Fruit fly (Drosophila melanogaster): ENCODE data around the gene CCT1.

The CCT1 gene

DNA sequence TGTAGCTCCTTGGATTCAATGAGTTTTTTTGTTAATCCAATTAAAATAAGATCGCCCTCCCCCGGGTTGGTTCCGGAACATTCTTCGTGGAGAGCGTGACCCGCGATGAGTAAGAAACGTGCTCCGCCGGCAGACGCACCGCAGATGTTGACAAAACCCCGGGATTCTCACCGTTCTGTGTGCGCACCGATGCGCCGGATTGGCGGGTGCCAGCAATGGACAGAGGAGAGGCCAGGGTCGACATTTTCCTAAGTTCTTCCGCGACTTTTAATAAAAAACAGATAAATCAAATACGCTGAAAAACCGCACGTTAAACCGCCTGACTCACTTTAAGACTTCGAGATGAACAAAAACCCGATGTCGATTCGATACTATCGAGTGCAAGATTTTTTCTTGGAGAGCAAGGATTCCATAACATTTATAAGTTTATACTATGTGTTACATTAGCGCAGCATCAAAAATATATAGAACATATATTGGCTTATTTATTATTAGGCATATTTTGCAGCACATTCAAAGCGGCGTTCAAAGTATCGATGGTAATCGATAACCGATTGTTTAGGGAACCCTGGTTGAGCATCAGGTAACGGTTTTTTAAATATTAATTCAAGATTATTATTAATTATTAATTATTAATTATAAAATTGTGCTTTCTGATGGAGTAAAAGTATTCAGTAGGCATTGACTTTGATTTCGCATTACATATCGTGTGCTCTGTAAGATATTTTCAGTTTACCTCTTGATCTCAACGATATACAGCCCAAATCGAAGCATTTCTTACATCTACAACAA is at the start of gene CCT1, which contains the start of gene tHMG1:
Gene CCT1 (minus strand): TSS at position 352 of the 792 bp plus-strand sequence.
Gene tHMG1 (plus strand): TSS at position 742 of the 792 bp plus-strand sequence.
- TF ChIP-seq EcR (GFP tag; optimal IDR thresholded peaks at IDR 0.05) (no peak), CG8478 (optimal IDR thresholded peaks at IDR 0.05) (no peak), Dll (optimal IDR thresholded peaks at IDR 0.05) (no peak), psq (optimal IDR thresholded peaks at IDR 0.05) (no peak), pan (optimal IDR thresholded peaks at IDR 0.05) (no peak), usp (GFP tag; optimal IDR thresholded peaks at IDR 0.05) (no peak)

DNA sequence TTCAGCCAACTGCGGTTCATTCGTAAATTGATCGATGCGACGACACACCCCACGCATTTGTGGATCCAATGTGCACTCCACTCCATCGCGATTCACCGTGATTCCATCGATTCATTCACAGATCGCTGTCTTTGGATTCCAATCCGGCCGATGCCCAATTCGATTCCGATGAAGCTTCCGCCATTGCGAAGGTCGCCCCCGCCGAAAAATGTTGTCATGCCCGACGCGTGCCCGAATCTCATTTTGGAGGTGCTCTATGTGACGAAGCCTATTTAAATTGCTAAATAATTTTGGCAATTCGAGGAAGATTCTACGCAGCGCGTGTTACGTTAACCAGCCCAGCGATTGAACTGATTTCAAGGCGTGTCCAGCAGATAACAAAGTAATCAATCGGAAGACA is 49.4 kb upstream of the CCT1 start:
- TF ChIP-seq psq (optimal IDR thresholded peaks at IDR 0.05) (no peak), Dll (optimal IDR thresholded peaks at IDR 0.05) (no peak), usp (GFP tag; optimal IDR thresholded peaks at IDR 0.05) (no peak), CG8478 (optimal IDR thresholded peaks at IDR 0.05) (no peak), pan (optimal IDR thresholded peaks at IDR 0.05) (no peak), EcR (GFP tag; optimal IDR thresholded peaks at IDR 0.05) (no peak)

DNA sequence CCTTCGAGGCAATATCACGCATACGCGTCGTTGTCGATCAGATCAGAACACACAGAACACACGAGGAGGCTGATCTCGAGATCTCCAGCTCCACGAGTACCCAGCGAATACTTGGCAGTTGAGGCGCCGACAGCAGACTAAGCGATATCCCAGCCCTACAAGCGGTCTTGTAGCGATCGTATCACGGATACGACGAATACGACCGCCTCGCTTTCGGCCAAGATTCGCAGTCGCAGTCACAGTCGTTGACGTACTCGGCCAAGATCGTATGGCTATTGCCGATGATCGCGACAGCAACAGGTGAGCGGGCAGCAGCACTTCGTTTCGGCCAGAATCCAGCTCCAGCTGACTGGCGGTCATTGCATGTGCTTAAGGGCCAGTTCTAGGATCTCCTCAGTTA is 48.5 kb upstream of the CCT1 start, which contains the start of gene CG5326:
Gene CG5326 (minus strand): TSS at position 158 of the 400 bp plus-strand sequence.
- no peak for TF ChIP-seq Dll (optimal IDR thresholded peaks at IDR 0.05)
- no peak for TF ChIP-seq usp (GFP tag; optimal IDR thresholded peaks at IDR 0.05)
- no peak for TF ChIP-seq pan (optimal IDR thresholded peaks at IDR 0.05)
- no peak for TF ChIP-seq EcR (GFP tag; optimal IDR thresholded peaks at IDR 0.05)
- TF ChIP-seq psq (optimal IDR thresholded peaks at IDR 0.05) = no peak
- TF ChIP-seq CG8478 (optimal IDR thresholded peaks at IDR 0.05) = no peak

DNA sequence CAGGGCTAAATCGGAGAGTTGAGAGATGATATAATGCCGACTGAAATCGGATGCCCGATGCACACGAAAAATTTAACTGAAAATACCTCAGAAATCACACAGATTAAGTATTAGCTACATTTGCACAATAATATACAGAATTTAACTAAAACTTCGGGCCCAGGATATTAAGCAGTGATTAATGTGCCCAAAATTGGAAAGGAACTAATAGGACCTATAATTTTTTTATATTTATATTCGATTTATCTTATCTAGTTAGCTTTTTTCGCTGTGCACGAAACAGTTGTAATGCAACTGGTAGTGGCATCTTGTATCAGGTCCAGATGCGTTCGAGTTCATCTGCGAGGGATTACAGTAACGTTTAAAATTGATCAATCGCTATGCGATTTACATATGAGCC is 47.6 kb upstream of the CCT1 start:
- TF ChIP-seq pan (optimal IDR thresholded peaks at IDR 0.05) (no peak), psq (optimal IDR thresholded peaks at IDR 0.05) (no peak), EcR (GFP tag; optimal IDR thresholded peaks at IDR 0.05) (no peak), usp (GFP tag; optimal IDR thresholded peaks at IDR 0.05) (no peak), Dll (optimal IDR thresholded peaks at IDR 0.05) (no peak), CG8478 (optimal IDR thresholded peaks at IDR 0.05) (no peak)

DNA sequence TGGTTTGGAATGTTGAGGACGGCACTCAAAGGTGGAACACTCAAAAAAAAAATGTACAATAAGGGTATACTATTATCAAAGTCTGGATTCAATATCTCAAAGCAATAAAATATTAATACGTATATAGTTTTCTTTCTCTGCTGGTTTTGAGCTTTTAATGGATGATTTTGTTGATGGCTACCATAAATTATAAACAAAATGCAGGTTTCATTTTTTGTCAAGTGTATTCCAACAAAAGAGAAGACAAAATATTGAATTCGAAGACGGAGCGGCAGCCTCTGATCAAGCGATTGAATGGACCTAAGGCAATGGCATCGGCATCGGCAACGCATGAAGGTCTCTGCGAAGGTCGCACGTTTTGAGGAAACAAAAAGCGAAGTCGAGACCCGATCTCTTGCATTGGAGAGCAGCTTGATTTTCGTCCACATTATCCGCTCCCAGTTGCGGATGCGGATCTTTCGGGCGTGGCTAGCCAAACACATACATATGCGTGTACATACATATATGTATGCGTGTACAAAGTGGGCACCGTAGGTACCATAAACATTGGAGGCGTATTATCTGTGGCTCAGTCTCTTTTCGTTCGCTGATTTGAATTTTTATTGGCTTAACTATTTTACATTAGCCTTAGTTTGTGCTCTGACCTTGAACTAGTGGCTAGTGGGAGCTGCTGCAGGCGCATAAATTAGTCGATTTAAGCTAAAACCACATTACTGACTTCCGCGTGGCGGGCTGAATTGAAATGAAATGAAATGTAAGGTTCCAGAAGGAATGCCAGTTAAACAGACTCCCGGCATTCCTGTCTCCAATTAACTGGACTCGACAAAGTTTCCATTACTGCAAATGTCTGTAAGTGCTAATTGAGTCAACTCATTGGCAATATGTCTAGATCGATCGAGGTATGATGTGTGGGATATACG is 45.5 kb upstream of the CCT1 start:
- TF ChIP-seq pan (optimal IDR thresholded peaks at IDR 0.05) (no peak), usp (GFP tag; optimal IDR thresholded peaks at IDR 0.05) (no peak), psq (optimal IDR thresholded peaks at IDR 0.05) (no peak), Dll (optimal IDR thresholded peaks at IDR 0.05) (no peak), CG8478 (optimal IDR thresholded peaks at IDR 0.05) (no peak), EcR (GFP tag; optimal IDR thresholded peaks at IDR 0.05) (no peak)

DNA sequence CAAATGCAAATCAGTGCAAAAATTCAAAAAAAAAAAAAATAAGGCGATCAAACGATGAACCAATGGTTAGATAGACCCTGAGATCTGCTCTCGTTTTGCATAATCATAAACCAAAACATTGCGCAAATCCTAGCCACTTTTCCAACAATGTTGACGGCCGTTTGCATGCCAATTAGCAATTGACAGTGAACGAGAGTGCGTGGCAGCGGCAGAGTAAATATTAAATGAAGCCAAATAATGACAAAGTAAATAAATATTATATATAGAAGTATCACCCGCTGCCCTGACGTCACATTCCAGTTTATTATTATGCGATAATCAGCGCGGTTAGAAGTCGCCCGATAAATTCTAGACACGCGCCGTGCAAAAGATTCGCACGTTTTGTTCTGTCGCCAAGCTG is 44.7 kb upstream of the CCT1 start:
- TF ChIP-seq CG8478 (optimal IDR thresholded peaks at IDR 0.05) = no peak
- no peak for TF ChIP-seq usp (GFP tag; optimal IDR thresholded peaks at IDR 0.05)
- TF ChIP-seq pan (optimal IDR thresholded peaks at IDR 0.05) = no peak
- TF ChIP-seq EcR (GFP tag; optimal IDR thresholded peaks at IDR 0.05) = no peak
- no peak for TF ChIP-seq Dll (optimal IDR thresholded peaks at IDR 0.05)
- no peak for TF ChIP-seq psq (optimal IDR thresholded peaks at IDR 0.05)

DNA sequence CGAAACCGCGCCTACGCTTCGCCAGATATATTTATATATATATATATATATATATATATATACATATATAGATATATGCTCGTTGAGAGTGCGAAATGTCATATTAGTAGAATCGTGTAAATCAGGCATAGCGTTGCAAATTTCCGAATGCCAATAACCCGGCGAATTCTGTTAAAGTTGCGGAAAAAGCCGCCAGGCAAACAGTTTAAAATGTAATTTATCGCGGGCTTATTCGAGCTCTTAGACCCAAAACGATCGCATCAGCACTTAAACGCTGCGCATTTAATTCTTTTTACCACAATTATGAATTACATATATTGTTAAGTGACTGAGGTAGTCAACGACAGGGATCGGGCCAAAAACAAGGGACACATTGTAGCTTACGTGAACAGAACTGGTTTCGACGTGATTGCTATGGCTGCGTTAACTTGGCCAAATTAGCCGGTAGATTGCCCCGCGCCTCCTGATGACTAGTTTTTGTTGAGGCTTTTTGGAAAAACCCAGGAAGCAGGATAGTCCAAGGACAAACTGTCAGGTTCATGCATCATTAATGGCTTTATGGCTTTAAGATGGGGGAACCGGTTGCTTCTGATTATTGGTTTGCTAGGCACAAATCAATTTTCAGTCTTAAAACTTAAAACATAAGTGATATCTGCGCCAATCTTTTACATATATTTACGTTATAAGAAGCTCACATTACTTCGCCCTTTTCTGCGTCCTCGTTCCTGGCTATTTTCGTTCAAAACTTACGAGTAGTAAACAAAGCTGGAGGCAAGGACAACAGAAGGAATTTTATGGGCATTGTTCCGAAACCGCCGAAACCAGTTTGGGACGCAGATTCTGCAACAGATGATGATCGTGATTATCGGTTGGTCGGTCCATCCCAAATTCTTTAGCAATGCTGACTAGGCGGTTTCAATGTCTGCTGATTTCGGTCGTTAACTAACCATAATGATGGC is 43.0 kb upstream of the CCT1 start:
- TF ChIP-seq CG8478 (optimal IDR thresholded peaks at IDR 0.05) (no peak), EcR (GFP tag; optimal IDR thresholded peaks at IDR 0.05) (no peak), Dll (optimal IDR thresholded peaks at IDR 0.05) (no peak), pan (optimal IDR thresholded peaks at IDR 0.05) (no peak)

DNA sequence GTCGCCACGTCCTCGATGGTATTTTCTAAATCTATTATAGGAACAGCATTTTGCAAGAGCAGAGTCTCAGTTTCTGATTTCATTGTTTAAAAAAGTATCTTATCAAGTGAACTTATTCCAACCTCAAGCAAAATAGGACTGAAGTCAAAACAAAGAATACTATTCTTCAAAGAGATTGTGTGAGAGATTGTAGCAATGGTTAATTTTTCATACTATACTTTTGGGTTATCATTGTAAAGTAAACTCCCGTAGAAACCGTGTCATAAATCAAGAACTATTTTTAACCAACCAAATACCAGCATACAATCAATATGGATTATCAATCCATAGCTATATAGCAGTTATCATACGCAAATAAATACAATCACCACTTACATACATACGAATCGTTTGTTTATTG is 40.6 kb upstream of the CCT1 start, which contains the start of gene CG33093:
Gene CG33093 (minus strand): TSS at position 122 of the 400 bp plus-strand sequence.
- TF ChIP-seq usp (GFP tag; optimal IDR thresholded peaks at IDR 0.05) (no peak), pan (optimal IDR thresholded peaks at IDR 0.05) (no peak), CG8478 (optimal IDR thresholded peaks at IDR 0.05) (no peak), psq (optimal IDR thresholded peaks at IDR 0.05) (no peak), EcR (GFP tag; optimal IDR thresholded peaks at IDR 0.05) (no peak), Dll (optimal IDR thresholded peaks at IDR 0.05) (no peak)

DNA sequence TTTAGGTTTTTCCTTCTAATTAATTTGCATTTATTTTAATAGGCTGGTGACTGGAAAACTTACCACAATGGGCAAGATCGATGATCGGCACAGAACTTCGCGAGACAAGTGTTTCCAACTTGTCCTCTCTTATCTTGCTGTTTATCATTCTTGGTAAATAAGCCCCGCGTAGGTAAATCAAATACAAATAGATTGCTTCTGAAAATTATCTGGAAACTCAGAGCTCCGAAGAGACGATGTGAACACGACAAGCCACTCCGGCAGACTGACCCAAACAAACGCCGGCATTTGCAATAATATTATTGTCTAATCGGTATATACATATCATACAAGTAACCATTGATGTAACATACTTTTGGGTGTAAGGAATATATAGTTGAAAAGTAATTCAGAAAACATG is 39.1 kb upstream of the CCT1 start, which contains the start of gene CG33099:
Gene CG33099 (minus strand): TSS at position 268 of the 400 bp plus-strand sequence.
- TF ChIP-seq psq (optimal IDR thresholded peaks at IDR 0.05) (no peak), usp (GFP tag; optimal IDR thresholded peaks at IDR 0.05) (no peak), CG8478 (optimal IDR thresholded peaks at IDR 0.05) (no peak), EcR (GFP tag; optimal IDR thresholded peaks at IDR 0.05) (no peak), Dll (optimal IDR thresholded peaks at IDR 0.05) (no peak)

DNA sequence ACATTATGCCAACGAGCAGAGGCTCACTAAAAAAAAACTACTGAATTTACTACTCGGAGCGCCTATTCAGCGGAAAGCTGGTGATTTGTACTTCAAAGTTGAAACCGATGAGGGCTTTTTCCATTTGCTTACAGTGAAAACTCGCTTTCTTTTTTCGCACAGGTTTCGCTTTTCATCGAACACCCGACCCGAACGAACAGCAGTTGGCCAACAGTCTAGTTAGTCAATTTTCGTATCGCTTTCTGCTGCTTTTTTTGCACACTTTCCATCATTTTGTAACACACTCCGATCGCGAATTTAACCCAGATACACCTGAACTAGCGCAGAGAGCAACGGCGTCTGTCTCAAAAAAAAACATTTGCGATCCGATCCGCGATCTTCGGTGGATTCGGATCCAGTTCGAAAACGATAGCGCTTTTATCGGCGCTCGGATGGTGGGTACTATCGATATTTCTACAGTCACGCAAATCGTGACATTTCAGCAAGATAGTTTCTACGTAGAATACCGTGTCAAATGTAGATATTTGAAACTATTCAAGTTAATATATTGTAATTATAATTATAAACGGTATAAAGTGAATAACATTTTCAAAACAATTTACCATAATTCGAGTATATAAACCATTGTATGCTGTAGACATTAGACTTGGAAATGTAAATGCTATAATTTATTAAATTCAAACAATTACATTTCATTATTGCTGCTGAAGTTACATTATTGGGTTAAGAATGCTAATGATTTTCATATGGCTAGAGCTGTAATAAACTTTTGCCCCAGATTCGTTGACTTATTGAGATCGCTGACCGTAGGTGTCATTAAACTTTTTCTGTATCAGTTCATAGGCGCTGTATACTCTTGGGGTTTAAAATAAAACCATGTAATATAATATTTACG is 37.3 kb upstream of the CCT1 start, which contains the start of gene CG5346:
Gene CG5346 (minus strand): TSS at position 400 of the 895 bp plus-strand sequence.
- no peak for TF ChIP-seq psq (optimal IDR thresholded peaks at IDR 0.05)
- no peak for TF ChIP-seq pan (optimal IDR thresholded peaks at IDR 0.05)
- TF ChIP-seq EcR (GFP tag; optimal IDR thresholded peaks at IDR 0.05) = no peak
- TF ChIP-seq usp (GFP tag; optimal IDR thresholded peaks at IDR 0.05) = no peak
- TF ChIP-seq Dll (optimal IDR thresholded peaks at IDR 0.05) = no peak
- no peak for TF ChIP-seq CG8478 (optimal IDR thresholded peaks at IDR 0.05)

Measured in whole organism.